Worm (Caenorhabditis elegans) whole organism, L2 larva: ENCODE data around the gene lmp-2.

Experiments used
- R02D3.7 ChIP-seq: fragments of 150-350 bp; optimal IDR thresholded peaks from 2 replicates; lab custom pipeline; 2014; ENCODE audit warnings: missing biosample characterization, missing genetic modification characterization
- lsy-2 ChIP-seq, 2 experiments: fragments of 150-350 bp in 1 of 2; sonication (generic microtip) in 1 of 2; optimal IDR thresholded peaks; 2 replicates each; lab custom pipeline; 2014 to 2017; ENCODE audit warnings: missing biosample characterization in 2 of 2, missing genetic modification characterization in 2 of 2
- nhr-25 ChIP-seq: fragments of 150-350 bp; sonication (generic microtip); optimal IDR thresholded peaks from 3 replicates; lab custom pipeline; 2014; ENCODE audit warnings: missing biosample characterization, missing genetic modification characterization
- nhr-77 ChIP-seq: fragments of 150-350 bp; optimal IDR thresholded peaks from 2 replicates; lab custom pipeline; 2014; ENCODE audit warnings: missing biosample characterization, missing genetic modification characterization

DNA sequence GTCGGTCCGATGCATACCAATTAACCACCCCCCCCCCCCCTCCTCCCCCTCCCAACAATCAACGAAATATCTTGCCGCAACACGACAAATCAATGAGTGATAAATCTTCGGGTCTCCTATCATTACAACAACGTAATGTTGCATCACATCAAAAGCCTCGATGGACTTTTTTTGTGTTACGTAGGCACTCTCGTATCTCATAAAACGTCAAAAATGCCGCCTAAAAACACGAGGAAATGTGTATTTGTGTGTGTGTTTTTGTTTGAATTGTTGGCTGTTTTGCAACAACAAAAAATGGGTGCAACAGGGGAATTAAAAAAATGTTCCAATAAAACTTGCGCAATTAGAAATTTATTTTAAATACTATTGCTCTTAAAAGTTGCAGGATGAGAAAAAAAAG is 41.8 kb downstream of the lmp-2 start:
- TF ChIP-seq R02D3.7 (tag; lab: Kevin White, UChicago) (no peak), nhr-77 (no peak), nhr-25 (tag; lab: Kevin White, UChicago) (no peak), lsy-2 (tag; optimal IDR thresholded peaks at IDR 0.05; lab: Kevin White, UChicago) (no peak)
